Worm (Caenorhabditis elegans): ENCODE measurements around the gene dhc-3.

dhc-3 gene

ce11 chrV:13114552-13115237, 24.1 kb upstream of the dhc-3 start:
- TF ChIP-seq hnd-1 (tag; optimal IDR thresholded peaks at IDR 0.05) (no peak), F13C5.2 (tag; optimal IDR thresholded peaks at IDR 0.05) (no peak), scrt-1 (GFP tag; IDR thresholded peaks at IDR 0.05) (no peak), B0310.2 (tag; optimal IDR thresholded peaks at IDR 0.05) (no peak), tbx-37 (GFP tag; conservative IDR thresholded peaks at IDR 0.05) (no peak), ceh-13 (GFP tag; optimal IDR thresholded peaks at IDR 0.05) (no peak), sea-1 (GFP tag; conservative IDR thresholded peaks at IDR 0.05) (no peak), tra-4 (tag; optimal IDR thresholded peaks at IDR 0.05) (no peak)

ce11 chrV:13116114-13116603, 22.6 kb upstream of the dhc-3 start, which contains the start of gene acly-2:
acly-2 (plus strand) TSS chrV:13116488.
- no peak for TF ChIP-seq B0310.2 (tag; optimal IDR thresholded peaks at IDR 0.05)
- no peak for TF ChIP-seq aly-1 (tag; optimal IDR thresholded peaks at IDR 0.05)

ce11 chrV:13120097-13120496, 18.7 kb upstream of the dhc-3 start, which contains the start of gene max-1:
max-1 (minus strand) TSS chrV:13120220.
- no peak for TF ChIP-seq ets-7 (tag; optimal IDR thresholded peaks at IDR 0.05)
- TF ChIP-seq flt-1 (GFP tag; IDR thresholded peaks at IDR 0.05): no peak
- no peak for TF ChIP-seq pes-1 (GFP tag; IDR thresholded peaks at IDR 0.05)
- no peak for TF ChIP-seq ceh-36 (tag; optimal IDR thresholded peaks at IDR 0.05)
- TF ChIP-seq ceh-13 (GFP tag; optimal IDR thresholded peaks at IDR 0.05): no peak
- no peak for TF ChIP-seq hmg-4 (GFP tag; optimal IDR thresholded peaks at IDR 0.05)
- TF ChIP-seq tbx-37 (GFP tag; conservative IDR thresholded peaks at IDR 0.05): no peak

- TF ChIP-seq tbx-37 (GFP tag; conservative IDR thresholded peaks at IDR 0.05): no peak
- no peak for TF ChIP-seq hnd-1 (tag; optimal IDR thresholded peaks at IDR 0.05)
- no peak for TF ChIP-seq ceh-13 (GFP tag; optimal IDR thresholded peaks at IDR 0.05)
- no peak for TF ChIP-seq B0310.2 (tag; optimal IDR thresholded peaks at IDR 0.05)
- no peak for TF ChIP-seq aly-1 (tag; optimal IDR thresholded peaks at IDR 0.05)
- no peak for TF ChIP-seq ama-1 (optimal IDR thresholded peaks at IDR 0.05)
- TF ChIP-seq hmg-4 (GFP tag; optimal IDR thresholded peaks at IDR 0.05): no peak
- TF ChIP-seq tra-4 (tag; optimal IDR thresholded peaks at IDR 0.05): no peak
- TF ChIP-seq sea-1 (GFP tag; conservative IDR thresholded peaks at IDR 0.05): no peak
- no peak for TF ChIP-seq hmbx-1 (tag; optimal IDR thresholded peaks at IDR 0.05)
- TF ChIP-seq pes-1 (GFP tag; IDR thresholded peaks at IDR 0.05): no peak
- no peak for TF ChIP-seq F13C5.2 (tag; optimal IDR thresholded peaks at IDR 0.05)
- TF ChIP-seq flt-1 (GFP tag; IDR thresholded peaks at IDR 0.05): no peak
- no peak for TF ChIP-seq tbx-11 (GFP tag; IDR thresholded peaks at IDR 0.05)
Observed at ce11 chrV:13121266-13121665, 17.5 kb upstream of the dhc-3 start.

- TF ChIP-seq B0310.2 (tag; optimal IDR thresholded peaks at IDR 0.05) (no peak), pes-1 (GFP tag; IDR thresholded peaks at IDR 0.05) (no peak), aly-1 (tag; optimal IDR thresholded peaks at IDR 0.05) (no peak), ets-7 (tag; optimal IDR thresholded peaks at IDR 0.05) (no peak), hnd-1 (tag; optimal IDR thresholded peaks at IDR 0.05) (no peak), F13C5.2 (tag; optimal IDR thresholded peaks at IDR 0.05) (no peak), tbx-37 (GFP tag; conservative IDR thresholded peaks at IDR 0.05) (no peak), tra-4 (tag; optimal IDR thresholded peaks at IDR 0.05) (no peak), ceh-36 (tag; optimal IDR thresholded peaks at IDR 0.05) (no peak), hmbx-1 (tag; optimal IDR thresholded peaks at IDR 0.05) (no peak), tbx-11 (GFP tag; IDR thresholded peaks at IDR 0.05) (no peak), flt-1 (GFP tag; IDR thresholded peaks at IDR 0.05) (no peak), ama-1 (optimal IDR thresholded peaks at IDR 0.05) (no peak), scrt-1 (GFP tag; IDR thresholded peaks at IDR 0.05) (no peak), sea-1 (GFP tag; conservative IDR thresholded peaks at IDR 0.05) (no peak), ceh-13 (GFP tag; optimal IDR thresholded peaks at IDR 0.05) (no peak), hmg-4 (GFP tag; optimal IDR thresholded peaks at IDR 0.05) (no peak)
Observed at ce11 chrV:13129895-13130294, 8.9 kb upstream of the dhc-3 start, which contains the start of gene eat-6. eat-6 (minus strand) TSS chrV:13129995.

- TF ChIP-seq tra-4 (tag; optimal IDR thresholded peaks at IDR 0.05) (no peak), ceh-36 (tag; optimal IDR thresholded peaks at IDR 0.05) (no peak), F13C5.2 (tag; optimal IDR thresholded peaks at IDR 0.05) (peak; percentile 67), hmg-4 (GFP tag; optimal IDR thresholded peaks at IDR 0.05) (peak; percentile 79), flt-1 (GFP tag; IDR thresholded peaks at IDR 0.05) (no peak)
Observed at ce11 chrV:13130439-13130840, 8.3 kb upstream of the dhc-3 start.

- no peak for TF ChIP-seq hmbx-1 (tag; optimal IDR thresholded peaks at IDR 0.05)
- TF ChIP-seq flt-1 (GFP tag; IDR thresholded peaks at IDR 0.05): no peak
- no peak for TF ChIP-seq scrt-1 (GFP tag; IDR thresholded peaks at IDR 0.05)
- no peak for TF ChIP-seq ceh-13 (GFP tag; optimal IDR thresholded peaks at IDR 0.05)
- TF ChIP-seq tbx-11 (GFP tag; IDR thresholded peaks at IDR 0.05): no peak
- no peak for TF ChIP-seq hmg-4 (GFP tag; optimal IDR thresholded peaks at IDR 0.05)
- TF ChIP-seq aly-1 (tag; optimal IDR thresholded peaks at IDR 0.05): no peak
- TF ChIP-seq pes-1 (GFP tag; IDR thresholded peaks at IDR 0.05): no peak
- TF ChIP-seq ama-1 (optimal IDR thresholded peaks at IDR 0.05): no peak
- TF ChIP-seq hnd-1 (tag; optimal IDR thresholded peaks at IDR 0.05): no peak
- TF ChIP-seq ets-7 (tag; optimal IDR thresholded peaks at IDR 0.05): no peak
- TF ChIP-seq F13C5.2 (tag; optimal IDR thresholded peaks at IDR 0.05): no peak
- TF ChIP-seq tra-4 (tag; optimal IDR thresholded peaks at IDR 0.05): no peak
- TF ChIP-seq ceh-36 (tag; optimal IDR thresholded peaks at IDR 0.05): no peak
- no peak for TF ChIP-seq sea-1 (GFP tag; conservative IDR thresholded peaks at IDR 0.05)
- TF ChIP-seq B0310.2 (tag; optimal IDR thresholded peaks at IDR 0.05): no peak
- no peak for TF ChIP-seq tbx-37 (GFP tag; conservative IDR thresholded peaks at IDR 0.05)
Observed at ce11 chrV:13131487-13131886, 7.3 kb upstream of the dhc-3 start.

ce11 chrV:13133380-13133779, 5.4 kb upstream of the dhc-3 start, which contains the start of gene B0365.9:
B0365.9 (minus strand) TSS chrV:13133565.
- TF ChIP-seq tbx-11 (GFP tag; IDR thresholded peaks at IDR 0.05): no peak
- no peak for TF ChIP-seq pes-1 (GFP tag; IDR thresholded peaks at IDR 0.05)
- no peak for TF ChIP-seq hmbx-1 (tag; optimal IDR thresholded peaks at IDR 0.05)
- TF ChIP-seq ceh-13 (GFP tag; optimal IDR thresholded peaks at IDR 0.05): no peak

All from whole organism, early embryonic.